Worm (Caenorhabditis elegans) whole organism, L3 larva: Measurements from ENCODE around the gene med-2.
A peak's percentile ranks its signal among the peaks of the same experiment; 100 is the strongest.

Experiments used
- R02D3.7 ChIP-seq: fragments of 150-350 bp; optimal IDR thresholded peaks from 2 replicates; lab custom pipeline; 2014; ENCODE audit warnings: missing biosample characterization, missing genetic modification characterization
- ZK546.5 ChIP-seq: sonication (generic microtip); optimal IDR thresholded peaks from 2 replicates; lab custom pipeline; 2017; ENCODE audit warnings: missing biosample characterization, missing genetic modification characterization
- aly-2 ChIP-seq: fragments of 150-350 bp; optimal IDR thresholded peaks from 2 replicates; lab custom pipeline; 2014; ENCODE audit warnings: missing biosample characterization, missing genetic modification characterization
- ama-1 ChIP-seq: fragments of 150-350 bp; optimal IDR thresholded peaks from 2 replicates; lab custom pipeline; 2018
- ceh-16 ChIP-seq: sonication (generic microtip); optimal IDR thresholded peaks from 2 replicates; lab custom pipeline; 2017; ENCODE audit warnings: missing biosample characterization, missing genetic modification characterization
- ceh-28 ChIP-seq: fragments of 150-350 bp; optimal IDR thresholded peaks from 2 replicates; lab custom pipeline; 2014; ENCODE audit warnings: missing biosample characterization, missing genetic modification reagents, missing genetic modification characterization
- ceh-82 ChIP-seq: fragments of 150-350 bp; optimal IDR thresholded peaks from 2 replicates; lab custom pipeline; 2014; ENCODE audit warnings: missing biosample characterization, missing genetic modification characterization
- ceh-9 ChIP-seq: sonication (generic microtip); optimal IDR thresholded peaks from 2 replicates; lab custom pipeline; 2018; ENCODE audit warnings: missing biosample characterization, missing genetic modification characterization
- daf-12 ChIP-seq: fragments of 150-350 bp; optimal IDR thresholded peaks from 2 replicates; lab custom pipeline; 2014; ENCODE audit warnings: missing biosample characterization, missing genetic modification reagents, missing genetic modification characterization
- egl-27 ChIP-seq: sonication (generic microtip); optimal IDR thresholded peaks from 4 replicates; lab custom pipeline; 2017; ENCODE audit warnings: missing biosample characterization, missing genetic modification reagents, missing genetic modification characterization
- egl-5 ChIP-seq: fragments of 150-350 bp; optimal IDR thresholded peaks from 2 replicates; lab custom pipeline; 2017; ENCODE audit warnings: missing biosample characterization, missing genetic modification reagents, missing genetic modification characterization, inconsistent platforms
- elt-1 ChIP-seq: fragments of 150-350 bp; optimal IDR thresholded peaks from 2 replicates; lab custom pipeline; 2014; ENCODE audit warnings: missing biosample characterization, missing genetic modification characterization
- elt-2 ChIP-seq: sonication (generic microtip); optimal IDR thresholded peaks from 2 replicates; lab custom pipeline; 2016; ENCODE audit warnings: missing genetic modification reagents, mild to moderate bottlenecking, missing genetic modification characterization, missing compliant biosample characterization
- elt-3 ChIP-seq, 3 experiments: fragments of 150-350 bp in 1 of 3; sonication (generic microtip) in 2 of 3; optimal IDR thresholded peaks; 2 replicates in 2 of 3; 4 replicates in 1 of 3; lab custom pipeline; 2014 to 2017; ENCODE audit warnings: missing biosample characterization in 3 of 3, missing genetic modification characterization in 3 of 3
- eor-1 ChIP-seq, 2 experiments: fragments of 150-350 bp; optimal IDR thresholded peaks; 2 replicates each; lab custom pipeline; 2014 to 2018; ENCODE audit warnings: missing biosample characterization in 2 of 2, missing genetic modification characterization in 2 of 2
- fkh-10 ChIP-seq: sonication (generic microtip); optimal IDR thresholded peaks from 2 replicates; lab custom pipeline; 2017; ENCODE audit warnings: missing biosample characterization, missing genetic modification reagents, missing genetic modification characterization
- fkh-2 ChIP-seq: fragments of 150-350 bp; optimal IDR thresholded peaks from 2 replicates; lab custom pipeline; 2014; ENCODE audit warnings: missing biosample characterization, missing genetic modification reagents, missing genetic modification characterization
- fos-1 ChIP-seq: fragments of 150-350 bp; optimal IDR thresholded peaks from 2 replicates; lab custom pipeline; 2014; ENCODE audit warnings: missing biosample characterization, missing genetic modification characterization
- hmg-11 ChIP-seq: sonication (generic microtip); optimal IDR thresholded peaks from 2 replicates; lab custom pipeline; 2016; ENCODE audit warnings: missing genetic modification characterization, missing compliant biosample characterization
- jun-1 ChIP-seq: fragments of 150-350 bp; optimal IDR thresholded peaks from 2 replicates; lab custom pipeline; 2014; ENCODE audit warnings: missing biosample characterization, missing genetic modification reagents, missing genetic modification characterization
- lin-15B ChIP-seq: fragments of 150-350 bp; optimal IDR thresholded peaks from 2 replicates; lab custom pipeline; 2014; ENCODE audit warnings: missing biosample characterization, missing genetic modification characterization
- lin-39 ChIP-seq: fragments of 150-350 bp; optimal IDR thresholded peaks from 2 replicates; lab custom pipeline; 2018; ENCODE audit warnings: missing biosample characterization, missing genetic modification reagents, missing genetic modification characterization
- lsy-12 ChIP-seq: sonication (generic microtip); optimal IDR thresholded peaks from 2 replicates; lab custom pipeline; 2016; ENCODE audit warnings: mild to moderate bottlenecking, missing genetic modification characterization, missing compliant biosample characterization
- mdl-1 ChIP-seq: fragments of 150-350 bp; optimal IDR thresholded peaks from 2 replicates; lab custom pipeline; 2014; ENCODE audit warnings: missing biosample characterization, missing genetic modification characterization
- mml-1 ChIP-seq: fragments of 150-350 bp; sonication (generic microtip); optimal IDR thresholded peaks from 3 replicates; lab custom pipeline; 2014; ENCODE audit warnings: missing biosample characterization, missing genetic modification characterization
- nfya-1 ChIP-seq: sonication (generic microtip); optimal IDR thresholded peaks from 2 replicates; lab custom pipeline; 2017; ENCODE audit warnings: missing genetic modification characterization, mild to moderate bottlenecking, missing compliant biosample characterization, antibody characterized with exemption, moderate library complexity; ENCODE audit not compliant: insufficient read depth
- nhr-11 ChIP-seq: fragments of 150-350 bp; optimal IDR thresholded peaks from 2 replicates; lab custom pipeline; 2014; ENCODE audit warnings: missing biosample characterization, missing genetic modification characterization
- nhr-12 ChIP-seq: fragments of 150-350 bp; optimal IDR thresholded peaks from 2 replicates; lab custom pipeline; 2014; ENCODE audit warnings: missing biosample characterization, missing genetic modification characterization
- nhr-23 ChIP-seq: fragments of 150-350 bp; optimal IDR thresholded peaks from 2 replicates; lab custom pipeline; 2014; ENCODE audit warnings: missing biosample characterization, missing genetic modification reagents, missing genetic modification characterization
- nhr-237 ChIP-seq: fragments of 150-350 bp; optimal IDR thresholded peaks from 2 replicates; lab custom pipeline; 2014; ENCODE audit warnings: missing biosample characterization, missing genetic modification characterization
- nhr-25 ChIP-seq: sonication (generic microtip); optimal IDR thresholded peaks from 2 replicates; lab custom pipeline; 2017; ENCODE audit warnings: missing biosample characterization, missing genetic modification characterization
- nhr-28 ChIP-seq: fragments of 150-350 bp; optimal IDR thresholded peaks from 2 replicates; lab custom pipeline; 2014; ENCODE audit warnings: missing biosample characterization, missing genetic modification characterization
- nhr-43 ChIP-seq: sonication (generic microtip); optimal IDR thresholded peaks from 2 replicates; lab custom pipeline; 2016; ENCODE audit warnings: mild to moderate bottlenecking, missing genetic modification characterization, missing compliant biosample characterization; ENCODE audit not compliant: poor library complexity, severe bottlenecking
- nhr-67 ChIP-seq: fragments of 150-350 bp; optimal IDR thresholded peaks from 2 replicates; lab custom pipeline; 2014; ENCODE audit warnings: missing biosample characterization, missing genetic modification characterization
- nhr-76 ChIP-seq: fragments of 150-350 bp; sonication (generic microtip); optimal IDR thresholded peaks from 5 replicates; lab custom pipeline; 2014; ENCODE audit warnings: missing biosample characterization, missing genetic modification characterization
- nhr-77 ChIP-seq: fragments of 150-350 bp; optimal IDR thresholded peaks from 2 replicates; lab custom pipeline; 2014; ENCODE audit warnings: missing biosample characterization, missing genetic modification characterization
- pha-4 ChIP-seq: fragments of 150-350 bp; optimal IDR thresholded peaks from 2 replicates; lab custom pipeline; 2014; ENCODE audit warnings: missing biosample characterization, missing genetic modification reagents, missing genetic modification characterization
- pqm-1 ChIP-seq: fragments of 150-350 bp; optimal IDR thresholded peaks from 2 replicates; lab custom pipeline; 2017; ENCODE audit warnings: missing biosample characterization, missing genetic modification characterization, inconsistent platforms
- sea-2 ChIP-seq: fragments of 150-350 bp; sonication (generic microtip); optimal IDR thresholded peaks from 4 replicates; lab custom pipeline; 2014; ENCODE audit warnings: missing biosample characterization, missing genetic modification reagents, missing genetic modification characterization
- skn-1 ChIP-seq: fragments of 150-350 bp; optimal IDR thresholded peaks from 2 replicates; lab custom pipeline; 2014; ENCODE audit warnings: missing biosample characterization, missing genetic modification characterization
- snpc-4 ChIP-seq: fragments of 150-350 bp; optimal IDR thresholded peaks from 2 replicates; lab custom pipeline; 2014; ENCODE audit warnings: missing biosample characterization, missing genetic modification characterization
- tbx-2 ChIP-seq: sonication (generic microtip); optimal IDR thresholded peaks from 2 replicates; lab custom pipeline; 2016; ENCODE audit warnings: mild to moderate bottlenecking, missing genetic modification characterization, missing compliant biosample characterization
- unc-39 ChIP-seq: sonication (generic microtip); optimal IDR thresholded peaks from 4 replicates; lab custom pipeline; 2017; ENCODE audit warnings: missing biosample characterization, missing genetic modification characterization
- unc-62 ChIP-seq: fragments of 150-350 bp; sonication (generic microtip); optimal IDR thresholded peaks from 4 replicates; lab custom pipeline; 2014; ENCODE audit warnings: missing biosample characterization, missing genetic modification reagents, missing genetic modification characterization
- zag-1 ChIP-seq: fragments of 150-350 bp; optimal IDR thresholded peaks from 2 replicates; lab custom pipeline; 2014; ENCODE audit warnings: missing biosample characterization, missing genetic modification characterization
- ztf-11 ChIP-seq: fragments of 150-350 bp; optimal IDR thresholded peaks from 2 replicates; lab custom pipeline; 2014; ENCODE audit warnings: missing biosample characterization, missing genetic modification characterization
- ztf-4 ChIP-seq: fragments of 150-350 bp; optimal IDR thresholded peaks from 2 replicates; lab custom pipeline; 2014; ENCODE audit warnings: missing biosample characterization, missing genetic modification characterization

med-2 gene

DNA sequence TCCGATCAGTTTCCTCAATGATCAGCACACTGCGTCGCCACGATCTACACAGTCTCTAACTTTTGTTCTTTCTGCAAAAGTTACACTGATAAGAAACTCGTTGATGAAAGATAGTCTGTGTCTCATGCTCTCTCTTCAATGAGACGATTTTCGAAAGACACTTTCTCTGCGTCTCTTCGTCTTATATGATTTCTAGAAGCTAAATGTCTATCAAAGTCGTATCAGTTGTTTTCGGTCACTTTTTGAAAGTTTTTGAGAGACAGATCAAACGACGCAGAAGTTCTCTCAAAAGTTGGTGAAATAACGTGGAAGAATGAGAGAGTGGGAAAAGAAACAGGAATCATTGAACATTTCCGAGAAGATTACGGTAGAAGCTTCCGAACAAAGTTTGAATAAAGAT, 10.9 kb downstream of the med-2 start (continued):
- TF ChIP-seq nhr-11: no peak

DNA sequence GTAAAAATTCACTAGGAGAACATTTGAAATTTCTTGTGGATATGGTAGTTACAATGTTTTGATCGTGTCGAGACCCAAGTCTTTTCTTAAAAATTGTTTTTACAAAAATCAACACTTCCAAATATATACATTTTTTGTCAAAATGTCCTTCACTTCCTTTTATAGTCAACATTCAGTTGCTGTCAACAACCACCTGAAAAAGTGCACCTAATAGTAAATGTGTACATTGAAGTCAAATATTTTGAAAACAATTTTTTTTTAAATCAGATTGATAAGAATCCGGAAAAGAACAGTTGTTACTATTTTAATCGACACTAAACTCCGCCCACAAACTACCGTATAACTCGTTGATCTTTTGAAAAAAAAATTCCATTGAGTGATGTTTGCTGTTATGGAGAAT, 11.4 kb downstream of the med-2 start:
- TF ChIP-seq mml-1 (tag; lab: Kevin White, UChicago) (no peak), pha-4 (tag; lab: Kevin White, UChicago) (peak; percentile 18), skn-1 (tag; lab: Kevin White, UChicago) (no peak), aly-2 (no peak), nhr-12 (tag; lab: Kevin White, UChicago) (no peak), nhr-25 (tag; lab: Kevin White, UChicago) (no peak), snpc-4 (tag; lab: Kevin White, UChicago) (no peak), nhr-77 (tag; lab: Kevin White, UChicago) (no peak)

ce11 chrIII:6897587-6898064, 13.3 kb downstream of the med-2 start, which contains the start of gene T07E3.4:
Gene T07E3.4 (plus strand): TSS chrIII:6898014.
- no peak for TF ChIP-seq skn-1 (tag; lab: Kevin White, UChicago)
- peak; percentile 63 for TF ChIP-seq jun-1 (tag; lab: Kevin White, UChicago)
- no peak for TF ChIP-seq snpc-4 (tag; lab: Kevin White, UChicago)
- peak; percentile 78 for TF ChIP-seq lin-39 (tag; lab: Kevin White, UChicago)
- no peak for TF ChIP-seq elt-1
- no peak for TF ChIP-seq unc-62 (GFP tag; lab: Kevin White, UChicago)
- TF ChIP-seq nhr-76: no peak
- no peak for TF ChIP-seq daf-12 (tag; lab: Kevin White, UChicago)
- TF ChIP-seq pqm-1 (tag; lab: Kevin White, UChicago): peak; percentile 65
- TF ChIP-seq ama-1: no peak
- TF ChIP-seq egl-27 (tag; lab: Kevin White, UChicago): peak; percentile 24
- no peak for TF ChIP-seq mdl-1 (tag; lab: Kevin White, UChicago)
- TF ChIP-seq unc-39 (tag; lab: Kevin White, UChicago): no peak
- TF ChIP-seq nhr-12 (tag; lab: Kevin White, UChicago): no peak
- TF ChIP-seq fkh-2 (tag; lab: Kevin White, UChicago): no peak
- no peak for TF ChIP-seq R02D3.7 (tag; lab: Kevin White, UChicago)
- TF ChIP-seq nhr-43 (tag; lab: Kevin White, UChicago): peak; percentile 68
- TF ChIP-seq egl-5 (tag; lab: Kevin White, UChicago): no peak
- TF ChIP-seq tbx-2 (tag; lab: Kevin White, UChicago): peak; percentile 25
- TF ChIP-seq nhr-28 (tag; lab: Kevin White, UChicago): no peak
- TF ChIP-seq nhr-23 (tag; lab: Kevin White, UChicago): peak; percentile 90
- TF ChIP-seq ztf-11 (tag; lab: Kevin White, UChicago): no peak
- no peak for TF ChIP-seq zag-1 (tag; lab: Kevin White, UChicago)
- TF ChIP-seq ceh-9: no peak
- no peak for TF ChIP-seq nhr-237 (tag; lab: Kevin White, UChicago)
- no peak for TF ChIP-seq ZK546.5
- no peak for TF ChIP-seq ceh-16 (tag; lab: Kevin White, UChicago)
- peak; percentile 38 for TF ChIP-seq lin-15B
- no peak for TF ChIP-seq nhr-67 (tag; lab: Kevin White, UChicago)
- TF ChIP-seq ztf-4 (tag; lab: Kevin White, UChicago): no peak
- no peak for TF ChIP-seq fkh-10 (GFP tag; lab: Kevin White, UChicago)
- TF ChIP-seq elt-3 (tag; optimal IDR thresholded peaks at IDR 0.05; lab: Kevin White, UChicago): no peak
- no peak for TF ChIP-seq nhr-77 (tag; lab: Kevin White, UChicago)
- peak; percentile 96 for TF ChIP-seq mml-1 (tag; lab: Kevin White, UChicago)
- TF ChIP-seq hmg-11 (tag; lab: Kevin White, UChicago): peak; percentile 77
- TF ChIP-seq nhr-11: peak; percentile 58
- no peak for TF ChIP-seq sea-2 (GFP tag; lab: Kevin White, UChicago)
- TF ChIP-seq ceh-82 (tag; lab: Kevin White, UChicago): no peak
- TF ChIP-seq nfya-1 (tag; lab: Kevin White, UChicago): peak; percentile 88
- peak; percentile 44 for TF ChIP-seq pha-4 (tag; lab: Kevin White, UChicago)
- no peak for TF ChIP-seq aly-2
- TF ChIP-seq nhr-25 (tag; lab: Kevin White, UChicago): peak; percentile 82
- peak; percentile 47 for TF ChIP-seq ceh-28
- TF ChIP-seq lsy-12: no peak
- TF ChIP-seq eor-1 (tag; optimal IDR thresholded peaks at IDR 0.05; lab: Kevin White, UChicago): no peak
- TF ChIP-seq fos-1: peak; percentile 34
- TF ChIP-seq elt-2 (tag; lab: Kevin White, UChicago): peak; percentile 54
